Worm (Caenorhabditis elegans): ENCODE measurements around the gene mfsd-11.

- TF ChIP-seq sma-3 (GFP tag; optimal IDR thresholded peaks at IDR 0.05) = no peak
- peak in 1 of 2 experiments; percentile 7 for TF ChIP-seq lsy-2 (tag; optimal IDR thresholded peaks at IDR 0.05)
- no peak for TF ChIP-seq lin-13 (GFP tag; optimal IDR thresholded peaks at IDR 0.05)
- TF ChIP-seq nhr-237 (tag; optimal IDR thresholded peaks at IDR 0.05) = no peak
- TF ChIP-seq R02D3.7 (tag; optimal IDR thresholded peaks at IDR 0.05) = no peak
- no peak for TF ChIP-seq ama-1 (optimal IDR thresholded peaks at IDR 0.05)
- TF ChIP-seq nhr-23 (tag; optimal IDR thresholded peaks at IDR 0.05) = no peak
- TF ChIP-seq elt-1 (tag; optimal IDR thresholded peaks at IDR 0.05) = no peak
- TF ChIP-seq blmp-1 (tag; optimal IDR thresholded peaks at IDR 0.05; ENCODE audit: insufficient read depth) = no peak
- no peak for TF ChIP-seq nhr-21 (tag; optimal IDR thresholded peaks at IDR 0.05)
- no peak for TF ChIP-seq snpc-4 (tag; optimal IDR thresholded peaks at IDR 0.05)
- no peak for TF ChIP-seq C34F6.9 (tag; optimal IDR thresholded peaks at IDR 0.05)
- TF ChIP-seq nhr-25 (tag; optimal IDR thresholded peaks at IDR 0.05) = no peak
Observed at ce11 chrX:12198298-12198697, 44.4 kb upstream of the mfsd-11 start.

All from whole organism, L2 larva.